Worm (Caenorhabditis elegans): ENCODE results near the gene unc-115.

DNA sequence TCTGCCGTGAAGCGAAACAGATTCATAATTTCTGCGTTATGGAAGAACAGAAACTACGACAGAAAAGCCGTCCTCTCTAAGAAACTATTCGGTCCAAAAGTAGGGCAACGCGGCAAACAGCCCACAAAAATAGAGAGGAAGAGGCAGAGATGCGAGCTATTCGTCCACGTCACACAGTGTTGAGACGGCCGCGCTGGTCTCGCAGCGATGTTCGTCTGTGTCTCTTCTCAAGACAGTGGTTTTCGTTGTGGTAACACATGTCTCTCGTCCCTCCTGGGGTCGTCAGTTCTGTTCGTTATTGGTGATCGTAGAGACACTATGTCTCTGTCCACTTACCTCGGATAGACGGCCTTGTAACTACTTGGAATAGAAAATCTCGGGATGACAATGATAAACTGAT lies 12.0 kb downstream of the unc-115 start, which contains the start of gene erd-2.1:
- TF ChIP-seq tbx-11 (GFP tag; IDR thresholded peaks at IDR 0.05) (no peak), scrt-1 (GFP tag; IDR thresholded peaks at IDR 0.05) (no peak), ama-1 (optimal IDR thresholded peaks at IDR 0.05) (no peak), hmg-4 (GFP tag; optimal IDR thresholded peaks at IDR 0.05) (peak; percentile 59), hnd-1 (tag; optimal IDR thresholded peaks at IDR 0.05) (no peak), B0310.2 (tag; optimal IDR thresholded peaks at IDR 0.05) (no peak)

Data from whole organism, early embryonic.